Fruit fly (Drosophila melanogaster): Measurements from ENCODE around the gene CG44428.

CG44428 gene

DNA sequence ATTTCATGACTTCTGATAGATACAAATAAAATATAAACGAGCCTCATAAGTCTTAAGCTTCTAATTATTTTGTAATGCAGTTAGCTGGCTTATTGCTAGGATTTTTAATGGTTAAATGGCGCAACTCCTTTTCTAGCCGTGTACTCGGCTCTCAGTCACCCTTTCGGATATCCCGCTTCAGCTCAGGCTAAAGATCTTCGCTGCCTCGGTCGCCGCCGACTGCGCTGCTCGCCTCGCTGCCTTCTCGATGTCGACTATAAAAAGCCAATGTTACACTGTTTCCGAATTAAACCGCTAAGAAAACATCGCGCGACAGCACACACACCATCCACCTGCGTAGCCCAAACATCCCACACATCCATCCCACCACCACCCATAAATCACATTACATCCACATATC is 13.3 kb upstream of the CG44428 start, which contains the start of gene Cpr12A:
Gene Cpr12A (plus strand): TSS at position 301 of the 400 bp plus-strand sequence.
- no peak for TF ChIP-seq h (optimal IDR thresholded peaks at IDR 0.05)
- no peak for TF ChIP-seq Sin3A (optimal IDR thresholded peaks at IDR 0.05)
- no peak for TF ChIP-seq insv (optimal IDR thresholded peaks at IDR 0.05)
- TF ChIP-seq ttk (optimal IDR thresholded peaks at IDR 0.05): no peak
- TF ChIP-seq psq (optimal IDR thresholded peaks at IDR 0.05): no peak
- TF ChIP-seq Myc (optimal IDR thresholded peaks at IDR 0.05): no peak

DNA sequence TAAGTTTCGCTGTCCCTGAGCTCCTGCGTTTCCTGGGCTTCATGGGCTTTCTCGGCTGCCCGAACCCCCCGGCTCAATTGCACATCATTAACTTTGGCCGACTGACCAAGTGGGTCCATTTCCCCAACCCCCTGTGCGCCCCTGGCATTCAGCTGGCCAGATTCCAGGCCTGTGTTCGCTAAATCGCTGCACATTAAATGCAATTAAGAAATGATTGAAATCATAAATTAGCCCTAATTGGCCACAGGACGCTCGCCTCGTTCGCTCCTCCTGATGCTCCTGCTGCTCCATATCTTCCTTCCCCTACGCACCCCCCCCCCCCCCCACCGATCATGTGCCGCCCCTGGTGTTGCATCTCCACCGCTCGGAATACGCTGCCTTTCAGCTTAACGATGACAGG is 12.0 kb upstream of the CG44428 start:
- TF ChIP-seq ttk (optimal IDR thresholded peaks at IDR 0.05): no peak
- no peak for TF ChIP-seq Sin3A (optimal IDR thresholded peaks at IDR 0.05)
- TF ChIP-seq Myc (optimal IDR thresholded peaks at IDR 0.05): no peak

DNA sequence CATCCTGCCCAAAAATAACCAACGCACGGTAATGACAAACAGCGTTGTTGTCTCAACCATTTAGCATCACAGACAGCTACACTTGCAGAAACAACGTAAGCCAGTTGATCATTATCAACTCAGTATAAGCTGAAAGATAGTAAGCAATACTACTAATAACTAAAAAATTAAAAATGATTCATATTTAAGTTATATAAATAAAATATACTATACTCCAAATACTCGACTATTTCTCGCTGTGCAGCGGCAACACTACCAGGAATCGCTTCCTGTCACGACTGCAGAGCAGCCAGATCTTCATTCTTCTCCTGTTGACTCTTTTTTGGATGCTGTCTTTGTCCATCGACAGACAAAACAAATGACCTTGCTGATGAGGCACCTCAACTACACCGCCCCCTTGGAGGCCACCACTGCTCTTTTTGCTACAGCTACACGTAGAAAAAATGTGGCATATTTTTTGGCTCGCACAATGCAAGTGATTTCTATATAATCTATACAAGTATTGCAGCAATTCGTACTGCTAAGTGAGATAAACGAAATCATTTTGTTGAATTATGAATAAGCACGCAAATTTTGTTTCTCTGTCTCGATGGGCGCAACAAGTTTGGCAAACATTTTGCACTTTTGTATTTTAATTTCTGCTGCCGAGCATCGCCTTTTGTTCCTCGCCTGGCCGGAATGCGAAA is 11.0 kb upstream of the CG44428 start:
- TF ChIP-seq psq (optimal IDR thresholded peaks at IDR 0.05) (no peak), insv (optimal IDR thresholded peaks at IDR 0.05) (no peak), ttk (optimal IDR thresholded peaks at IDR 0.05) (no peak), Myc (optimal IDR thresholded peaks at IDR 0.05) (no peak), Sin3A (optimal IDR thresholded peaks at IDR 0.05) (no peak), h (optimal IDR thresholded peaks at IDR 0.05) (no peak)

DNA sequence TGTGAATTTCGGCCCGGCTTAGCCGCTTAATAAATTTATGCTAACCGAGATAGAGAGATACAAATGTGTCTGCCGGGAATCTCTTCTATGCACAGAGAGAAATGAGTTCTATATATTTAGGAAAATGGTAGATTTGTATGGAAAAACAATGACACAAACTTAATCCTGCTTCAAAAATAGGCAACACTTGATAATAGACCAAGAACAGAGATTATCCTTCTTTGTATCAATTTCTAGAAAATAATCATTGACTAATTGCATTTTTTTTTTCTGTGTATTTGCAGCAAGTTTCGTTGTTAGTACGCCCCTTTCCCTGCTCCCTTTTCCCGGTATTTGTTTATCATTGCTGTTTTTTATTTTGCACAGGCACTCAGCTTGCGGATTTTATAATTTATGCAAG is 9.4 kb upstream of the CG44428 start:
- TF ChIP-seq insv (optimal IDR thresholded peaks at IDR 0.05) (no peak), Sin3A (optimal IDR thresholded peaks at IDR 0.05) (no peak), h (optimal IDR thresholded peaks at IDR 0.05) (no peak), Myc (optimal IDR thresholded peaks at IDR 0.05) (no peak), psq (optimal IDR thresholded peaks at IDR 0.05) (no peak), ttk (optimal IDR thresholded peaks at IDR 0.05) (no peak)

DNA sequence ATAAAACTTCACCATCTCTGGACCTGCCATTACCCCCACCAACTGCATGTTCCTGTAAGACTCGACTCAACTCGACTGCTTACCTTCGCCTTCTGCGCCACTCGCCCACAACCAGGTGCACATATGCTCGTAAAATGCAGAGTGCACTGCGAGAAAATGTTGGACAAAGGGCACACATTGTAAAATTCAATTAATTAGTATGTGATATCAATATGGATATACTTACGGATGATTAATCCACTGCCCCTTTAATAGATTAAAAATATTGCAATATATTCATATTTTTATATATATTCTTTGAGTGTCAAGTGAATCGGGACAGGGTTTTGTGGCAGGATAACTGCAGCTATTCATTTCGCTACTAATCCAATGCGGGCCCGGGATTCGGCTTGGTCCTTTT is 6.7 kb upstream of the CG44428 start:
- TF ChIP-seq psq (optimal IDR thresholded peaks at IDR 0.05): no peak
- no peak for TF ChIP-seq h (optimal IDR thresholded peaks at IDR 0.05)
- no peak for TF ChIP-seq ttk (optimal IDR thresholded peaks at IDR 0.05)
- no peak for TF ChIP-seq insv (optimal IDR thresholded peaks at IDR 0.05)

DNA sequence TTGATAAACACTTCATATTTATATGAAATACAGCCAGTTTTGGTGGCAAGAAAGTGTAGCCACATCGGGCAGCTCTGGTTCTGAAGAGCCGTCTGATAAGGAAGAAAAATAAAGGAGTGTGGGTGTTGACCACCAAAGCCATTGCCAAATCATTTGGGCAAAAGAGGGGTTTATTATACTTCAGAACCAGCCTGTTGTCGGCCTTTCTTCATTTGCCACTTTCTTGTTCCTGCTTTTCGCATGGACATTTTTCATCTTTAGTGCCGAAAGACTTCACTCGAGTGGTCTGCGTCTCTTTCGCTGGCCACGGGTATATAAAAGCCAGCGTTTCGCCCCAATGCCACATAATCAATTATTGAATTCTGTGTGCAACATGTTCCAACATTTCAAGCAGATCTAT is 4.1 kb upstream of the CG44428 start, which contains the start of gene CG15756:
Gene CG15756 (plus strand): TSS at position 301 of the 400 bp plus-strand sequence.
- no peak for TF ChIP-seq h (optimal IDR thresholded peaks at IDR 0.05)
- no peak for TF ChIP-seq Myc (optimal IDR thresholded peaks at IDR 0.05)
- TF ChIP-seq psq (optimal IDR thresholded peaks at IDR 0.05): no peak
- TF ChIP-seq insv (optimal IDR thresholded peaks at IDR 0.05): no peak
- TF ChIP-seq ttk (optimal IDR thresholded peaks at IDR 0.05): no peak
- no peak for TF ChIP-seq Sin3A (optimal IDR thresholded peaks at IDR 0.05)

DNA sequence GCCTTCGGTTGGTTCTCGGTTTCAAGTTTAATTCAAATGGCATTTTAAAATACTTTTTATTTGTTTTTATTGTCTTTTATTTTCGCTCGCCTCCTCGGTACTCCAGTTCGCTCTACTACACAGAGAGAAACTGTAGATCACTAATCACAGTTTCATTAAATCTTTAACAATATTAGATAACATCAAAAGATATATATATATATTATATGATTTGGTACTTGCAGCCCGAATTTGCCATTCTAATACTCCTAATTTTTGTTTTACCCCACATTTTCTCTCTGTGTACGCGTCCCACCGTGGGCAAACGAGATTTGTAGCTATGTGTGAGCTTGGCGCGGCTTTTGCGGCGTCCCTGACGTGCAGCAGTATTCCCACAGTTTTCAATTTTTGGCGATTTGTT is 376 bp downstream of the CG44428 start:
- TF ChIP-seq psq (optimal IDR thresholded peaks at IDR 0.05): no peak
- no peak for TF ChIP-seq ttk (optimal IDR thresholded peaks at IDR 0.05)
- TF ChIP-seq h (optimal IDR thresholded peaks at IDR 0.05): no peak
- no peak for TF ChIP-seq Sin3A (optimal IDR thresholded peaks at IDR 0.05)

DNA sequence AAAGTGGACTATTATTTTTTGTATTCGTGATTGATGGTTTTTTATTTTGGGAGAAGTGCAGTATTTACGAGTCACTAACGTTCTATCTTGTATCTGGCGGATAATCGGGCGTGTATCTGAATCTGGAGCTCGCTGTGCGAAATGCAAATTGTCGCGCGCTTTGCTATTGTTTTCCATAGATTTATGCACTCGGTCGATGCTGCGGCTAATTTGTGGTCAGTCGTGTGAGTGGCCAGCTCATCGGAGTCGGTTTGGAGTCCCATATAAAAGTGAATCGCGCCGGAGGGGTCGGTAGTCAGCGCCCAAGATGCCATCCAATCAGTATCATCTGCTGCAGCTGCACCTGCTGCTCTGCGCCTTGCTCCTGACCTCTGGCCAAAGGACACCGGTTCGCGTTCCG is 2.3 kb downstream of the CG44428 start, which contains the start of gene CG15754:
Gene CG15754 (plus strand): TSS at position 301 of the 400 bp plus-strand sequence.
- TF ChIP-seq Sin3A (optimal IDR thresholded peaks at IDR 0.05) (no peak), h (optimal IDR thresholded peaks at IDR 0.05) (no peak), Myc (optimal IDR thresholded peaks at IDR 0.05) (no peak), ttk (optimal IDR thresholded peaks at IDR 0.05) (no peak), insv (optimal IDR thresholded peaks at IDR 0.05) (no peak), psq (optimal IDR thresholded peaks at IDR 0.05) (no peak)

All from Kc167 (cell line).